Worm (Caenorhabditis elegans): ENCODE data around the gene W05B2.2.

ce11 chrIII:11012264-11012663 is 45.4 kb upstream of the W05B2.2 start, which contains the start of gene kvs-4:
- no peak for TF ChIP-seq tbx-2 (tag; optimal IDR thresholded peaks at IDR 0.05)
- TF ChIP-seq unc-3 (GFP tag; conservative IDR thresholded peaks at IDR 0.05) = no peak
- TF ChIP-seq unc-3 (tag; optimal IDR thresholded peaks at IDR 0.05) = no peak
- TF ChIP-seq pat-9 (tag; optimal IDR thresholded peaks at IDR 0.05) = no peak

All from whole organism, late embryonic.